Fruit fly (Drosophila melanogaster) S2 (cell line): ENCODE data around the gene slf.

Experiments
- CG8478 ChIP-seq: fragments of >200 bp; optimal IDR thresholded peaks from 2 replicates; lab custom pipeline; 2018
- CTCF ChIP-seq, 2 experiments: fragments of >200 bp; optimal IDR thresholded peaks; 2 replicates each; lab custom pipeline; 2018

- TF ChIP-seq CTCF (optimal IDR thresholded peaks at IDR 0.05; lab: Kevin White, UChicago): no peak
- no peak for TF ChIP-seq CG8478 (lab: Kevin White, UChicago)
Observed at dm6 chr2L:4821319-4821717, 19.6 kb upstream of the slf start.
